Fruit fly (Drosophila melanogaster): Measurements from ENCODE around the gene nbs.

- TF ChIP-seq CG8478 (optimal IDR thresholded peaks at IDR 0.05) = no peak
- TF ChIP-seq CTCF (optimal IDR thresholded peaks at IDR 0.05) = no peak
These were observed 38.1 kb downstream of the nbs start, which contains the start of gene CG16719 for dm6 chr3L:9684871-9685270.
